Worm (Caenorhabditis elegans) whole organism, L1 larva: ENCODE results near the gene glb-25.

Experiments
- C04F5.9 ChIP-seq: sonication (generic microtip); optimal IDR thresholded peaks from 2 replicates; lab custom pipeline; 2016; ENCODE audit warnings: missing genetic modification characterization, missing compliant biosample characterization
- C16A3.4 ChIP-seq: fragments of 150-350 bp; optimal IDR thresholded peaks from 2 replicates; lab custom pipeline; 2014; ENCODE audit warnings: missing biosample characterization, missing genetic modification characterization
- C34B4.2 ChIP-seq: sonication (generic microtip); optimal IDR thresholded peaks from 2 replicates; lab custom pipeline; 2017; ENCODE audit warnings: mild to moderate bottlenecking, missing genetic modification characterization, missing compliant biosample characterization
- F16B12.6 ChIP-seq: fragments of 150-350 bp; optimal IDR thresholded peaks from 2 replicates; lab custom pipeline; 2014; ENCODE audit warnings: missing biosample characterization, missing genetic modification characterization
- Y116A8C.19 ChIP-seq: sonication (generic microtip); optimal IDR thresholded peaks from 2 replicates; lab custom pipeline; 2016; ENCODE audit warnings: missing compliant biosample characterization, missing genetic modification characterization, borderline replicate concordance
- blmp-1 ChIP-seq: fragments of 150-350 bp; optimal IDR thresholded peaks from 2 replicates; lab custom pipeline; 2014; ENCODE audit warnings: missing biosample characterization, missing genetic modification characterization
- ceh-82 ChIP-seq, 3 experiments: fragments of 150-350 bp in 1 of 3; sonication (generic microtip) in 2 of 3; optimal IDR thresholded peaks; 2 replicates each; lab custom pipeline; 2014 to 2017; ENCODE audit warnings: missing biosample characterization in 3 of 3, missing genetic modification characterization in 3 of 3
- dpl-1 ChIP-seq, 3 experiments: fragments of 150-350 bp in 2 of 3; sonication (generic microtip) in 1 of 3; optimal IDR thresholded peaks; 2 replicates each; lab custom pipeline; 2014 to 2017; ENCODE audit warnings: missing biosample characterization in 3 of 3, missing genetic modification characterization in 3 of 3, missing genetic modification reagents in 3 of 3
- efl-1 ChIP-seq, 4 experiments: fragments of 150-350 bp; optimal IDR thresholded peaks in 3 of 4; peaks in 1 of 4; 1 replicate in 1 of 4; 2 replicates in 3 of 4; lab custom pipeline; 2014; ENCODE audit warnings: missing biosample characterization in 2 of 4, missing genetic modification characterization in 2 of 4, missing genetic modification reagents in 2 of 4
- egl-27 ChIP-seq, 2 experiments: fragments of 150-350 bp in 1 of 2; sonication (generic microtip); optimal IDR thresholded peaks; 3 replicates each; lab custom pipeline; 2017 to 2018; ENCODE audit warnings: missing biosample characterization in 2 of 2, missing genetic modification characterization in 2 of 2, missing genetic modification reagents in 2 of 2
- fkh-8 ChIP-seq: sonication (generic microtip); optimal IDR thresholded peaks from 2 replicates; lab custom pipeline; 2016; ENCODE audit warnings: mild to moderate bottlenecking, missing genetic modification characterization, missing compliant biosample characterization
- grh-1 ChIP-seq: fragments of 200-800 bp; sonication (Bioruptor generic); IDR thresholded peaks from 2 replicates; pipeline ENCODE4 v1.3.6; 2022; ENCODE audit warnings: missing genetic modification reagents, missing genetic modification characterization, missing compliant biosample characterization
- hlh-17 ChIP-seq: fragments of 200-800 bp; sonication (Bioruptor generic); optimal IDR thresholded peaks from 2 replicates; lab custom pipeline; 2018; ENCODE audit warnings: missing genetic modification characterization, mild to moderate bottlenecking, missing compliant biosample characterization, moderate library complexity, borderline replicate concordance
- irx-1 ChIP-seq: sonication (generic microtip); optimal IDR thresholded peaks from 2 replicates; lab custom pipeline; 2016; ENCODE audit warnings: missing genetic modification characterization, missing compliant biosample characterization
- isw-1 ChIP-seq: fragments of 200-800 bp; sonication (Bioruptor generic); IDR thresholded peaks from 2 replicates; pipeline ENCODE4 v1.3.6; 2022; ENCODE audit warnings: missing genetic modification characterization, missing compliant biosample characterization
- lin-13 ChIP-seq: fragments of 150-350 bp; optimal IDR thresholded peaks from 2 replicates; lab custom pipeline; 2014; ENCODE audit warnings: missing biosample characterization, missing genetic modification reagents, missing genetic modification characterization
- lin-14 ChIP-seq: fragments of 200-800 bp; sonication (Bioruptor generic); optimal IDR thresholded peaks from 2 replicates; lab custom pipeline; 2018; ENCODE audit warnings: mild to moderate bottlenecking, missing genetic modification characterization, moderate library complexity, missing compliant biosample characterization
- lin-15B ChIP-seq: fragments of 150-350 bp; sonication (generic microtip); optimal IDR thresholded peaks from 3 replicates; lab custom pipeline; 2014; ENCODE audit warnings: missing biosample characterization, missing genetic modification characterization
- lin-35 ChIP-seq, 2 experiments: fragments of 150-350 bp; optimal IDR thresholded peaks; 2 replicates each; lab custom pipeline; 2014; ENCODE audit warnings: missing biosample characterization in 2 of 2, missing genetic modification characterization in 2 of 2, missing genetic modification reagents in 2 of 2
- lsy-2 ChIP-seq, 2 experiments: fragments of 150-350 bp; optimal IDR thresholded peaks; 2 replicates each; lab custom pipeline; 2014; ENCODE audit warnings: missing biosample characterization in 2 of 2, missing genetic modification characterization in 2 of 2
- mef-2 ChIP-seq: fragments of 150-350 bp; optimal IDR thresholded peaks from 2 replicates; lab custom pipeline; 2014; ENCODE audit warnings: missing biosample characterization, missing genetic modification characterization
- mep-1 ChIP-seq: fragments of 150-350 bp; optimal IDR thresholded peaks from 2 replicates; lab custom pipeline; 2014; ENCODE audit warnings: missing biosample characterization, missing genetic modification characterization
- nhr-11 ChIP-seq: fragments of 150-350 bp; optimal IDR thresholded peaks from 2 replicates; lab custom pipeline; 2014; ENCODE audit warnings: missing biosample characterization, missing genetic modification characterization
- nhr-19 ChIP-seq: fragments of 200-800 bp; sonication (Bioruptor generic); conservative IDR thresholded peaks from 2 replicates; pipeline ENCODE4 v1.3.6; 2022; ENCODE audit warnings: missing genetic modification characterization, missing compliant biosample characterization
- nhr-20 ChIP-seq: sonication (generic microtip); optimal IDR thresholded peaks from 2 replicates; lab custom pipeline; 2016; ENCODE audit warnings: mild to moderate bottlenecking, missing genetic modification characterization, missing compliant biosample characterization
- nhr-47 ChIP-seq: sonication (generic microtip); optimal IDR thresholded peaks from 2 replicates; lab custom pipeline; 2016; ENCODE audit warnings: mild to moderate bottlenecking, missing genetic modification characterization, moderate library complexity, missing compliant biosample characterization
- nhr-71 ChIP-seq: sonication (generic microtip); optimal IDR thresholded peaks from 2 replicates; lab custom pipeline; 2016; ENCODE audit warnings: mild to moderate bottlenecking, missing genetic modification characterization, moderate library complexity, missing compliant biosample characterization
- nhr-77 ChIP-seq: fragments of 150-350 bp; optimal IDR thresholded peaks from 2 replicates; lab custom pipeline; 2014; ENCODE audit warnings: missing biosample characterization, missing genetic modification characterization
- nhr-85 ChIP-seq: sonication (generic microtip); peaks from one replicate; lab custom pipeline; 2016; ENCODE audit warnings: missing genetic modification characterization, inconsistent platforms, missing compliant biosample characterization
- nhr-90 ChIP-seq: sonication (generic microtip); optimal IDR thresholded peaks from 2 replicates; lab custom pipeline; 2016; ENCODE audit warnings: mild to moderate bottlenecking, missing genetic modification characterization, missing compliant biosample characterization; ENCODE audit not compliant: poor library complexity
- pag-3 ChIP-seq: sonication (generic microtip); optimal IDR thresholded peaks from 2 replicates; lab custom pipeline; 2017; ENCODE audit warnings: missing genetic modification characterization, mild to moderate bottlenecking, missing compliant biosample characterization, antibody characterized with exemption, borderline replicate concordance; ENCODE audit not compliant: insufficient read depth
- pax-3 ChIP-seq: fragments of 200-800 bp; sonication (Bioruptor generic); optimal IDR thresholded peaks from 2 replicates; lab custom pipeline; 2018; ENCODE audit warnings: mild to moderate bottlenecking, missing genetic modification characterization, moderate library complexity, missing compliant biosample characterization
- rnt-1 ChIP-seq: sonication (generic microtip); optimal IDR thresholded peaks from 2 replicates; lab custom pipeline; 2016; ENCODE audit warnings: mild to moderate bottlenecking, missing genetic modification characterization, moderate library complexity, missing compliant biosample characterization
- snpc-4 ChIP-seq: fragments of 150-350 bp; optimal IDR thresholded peaks from 2 replicates; lab custom pipeline; 2014; ENCODE audit warnings: missing biosample characterization, missing genetic modification characterization
- snu-23 ChIP-seq: sonication (generic microtip); optimal IDR thresholded peaks from 2 replicates; lab custom pipeline; 2016; ENCODE audit warnings: missing genetic modification characterization, missing compliant biosample characterization
- sptf-1 ChIP-seq: fragments of 150-350 bp; optimal IDR thresholded peaks from 2 replicates; lab custom pipeline; 2014; ENCODE audit warnings: missing biosample characterization, missing genetic modification characterization
- sup-37 ChIP-seq: fragments of 200-800 bp; sonication (Bioruptor generic); optimal IDR thresholded peaks from 2 replicates; lab custom pipeline; 2018; ENCODE audit warnings: mild to moderate bottlenecking, missing genetic modification characterization, missing compliant biosample characterization
- tbx-2 ChIP-seq: sonication (generic microtip); optimal IDR thresholded peaks from 2 replicates; lab custom pipeline; 2016; ENCODE audit warnings: missing genetic modification characterization, missing compliant biosample characterization
- unc-130 ChIP-seq: fragments of 150-350 bp; optimal IDR thresholded peaks from 2 replicates; lab custom pipeline; 2017; ENCODE audit warnings: missing biosample characterization, missing genetic modification characterization, inconsistent platforms
- unc-30 ChIP-seq: sonication (generic microtip); optimal IDR thresholded peaks from 2 replicates; lab custom pipeline; 2017; ENCODE audit warnings: missing biosample characterization, missing genetic modification characterization
- unc-62 ChIP-seq: fragments of 150-350 bp; optimal IDR thresholded peaks from 2 replicates; lab custom pipeline; 2014; ENCODE audit warnings: missing biosample characterization, missing genetic modification reagents, missing genetic modification characterization
- unc-98 ChIP-seq: fragments of 200-800 bp; sonication (Bioruptor generic); IDR thresholded peaks from 2 replicates; pipeline ENCODE4 v1.3.6; 2022; ENCODE audit warnings: missing genetic modification characterization, missing compliant biosample characterization

glb-25 gene

DNA sequence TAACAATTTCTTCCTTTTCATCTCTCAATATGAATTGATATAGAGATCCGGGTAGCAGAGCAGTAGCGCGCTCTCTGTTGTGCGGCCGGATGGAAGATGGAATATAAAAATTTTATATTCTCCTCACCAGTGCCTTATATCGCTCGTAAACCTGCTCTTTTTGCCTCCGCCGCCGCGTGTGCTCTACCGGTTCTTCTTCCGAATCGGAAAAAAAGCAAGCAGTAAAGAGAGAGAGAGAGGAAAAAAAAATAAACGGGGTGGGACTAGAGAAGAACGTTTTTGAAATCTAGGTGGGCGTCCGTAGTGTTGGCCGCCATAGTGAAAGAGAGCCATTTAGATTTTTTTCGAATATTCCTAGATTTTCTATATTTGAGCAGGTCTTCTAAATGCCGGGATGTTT is at the start of gene glb-25:
Gene glb-25 (plus strand): TSS at position 301 of the 400 bp plus-strand sequence.
- TF ChIP-seq fkh-8 (tag; lab: Kevin White, UChicago) (no peak), mef-2 (tag; lab: Kevin White, UChicago) (no peak), pag-3 (tag; lab: Kevin White, UChicago) (no peak), pax-3 (no peak), nhr-71 (tag; lab: Kevin White, UChicago) (no peak), snpc-4 (tag; lab: Kevin White, UChicago) (no peak), Y116A8C.19 (tag; lab: Kevin White, UChicago) (no peak), irx-1 (tag; lab: Kevin White, UChicago) (no peak), lsy-2 (tag; optimal IDR thresholded peaks at IDR 0.05; lab: Kevin White, UChicago) (no peak), nhr-20 (no peak), C34B4.2 (tag; lab: Kevin White, UChicago) (no peak), blmp-1 (tag; lab: Kevin White, UChicago) (no peak), sptf-1 (tag; lab: Kevin White, UChicago) (no peak), nhr-19 (GFP tag; lab: Robert Waterston, UW) (no peak), C04F5.9 (tag; lab: Kevin White, UChicago) (no peak)

DNA sequence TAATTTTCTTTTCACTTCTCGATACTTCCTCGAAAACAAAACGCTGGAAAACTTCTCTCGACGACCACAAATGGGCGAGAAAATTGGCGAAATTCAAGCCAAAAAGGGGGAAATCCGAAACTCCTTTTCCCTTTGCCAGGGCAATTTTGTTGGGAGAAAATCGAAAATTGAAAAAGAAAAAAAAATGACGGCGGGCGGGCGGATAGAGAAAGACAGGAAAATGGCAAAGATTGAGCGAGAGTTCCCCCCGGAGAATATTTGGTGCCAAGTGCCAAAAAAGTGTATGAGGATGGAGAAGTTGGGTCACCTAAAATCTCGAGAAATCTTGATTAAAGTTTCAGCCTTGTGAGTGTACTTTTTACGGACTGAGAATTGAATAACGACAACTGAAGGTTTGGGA is 49.8 kb upstream of the glb-25 start:
- TF ChIP-seq lin-14 (peak; percentile 35), hlh-17 (no peak)

DNA sequence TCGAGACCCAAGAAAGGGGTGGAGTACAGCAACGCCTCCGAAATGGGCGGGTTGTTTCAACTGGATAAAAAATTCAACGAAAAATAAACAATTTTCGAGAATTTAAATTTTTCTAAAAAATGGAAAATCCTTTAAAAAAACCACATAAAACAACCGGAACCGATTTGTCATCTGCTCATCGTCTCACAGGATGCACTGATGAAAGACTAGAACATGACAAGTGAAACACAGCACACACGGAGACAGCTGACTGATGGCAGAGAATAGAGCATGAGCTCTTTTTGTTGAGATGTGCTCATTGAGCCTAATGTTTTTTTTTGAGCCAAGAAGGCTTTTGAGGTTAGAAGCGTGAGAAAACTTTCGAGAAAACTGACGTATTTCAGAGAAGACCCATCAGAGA is 48.1 kb upstream of the glb-25 start:
- TF ChIP-seq unc-98 (GFP tag; lab: Robert Waterston, UW) (no peak), nhr-77 (tag; lab: Kevin White, UChicago) (no peak), fkh-8 (tag; lab: Kevin White, UChicago) (peak; percentile 1), egl-27 (tag; optimal IDR thresholded peaks at IDR 0.05; lab: Kevin White, UChicago) (no peak), lin-14 (peak; percentile 81), nhr-11 (tag; lab: Kevin White, UChicago) (no peak), rnt-1 (tag; lab: Kevin White, UChicago) (peak; percentile 16)

DNA sequence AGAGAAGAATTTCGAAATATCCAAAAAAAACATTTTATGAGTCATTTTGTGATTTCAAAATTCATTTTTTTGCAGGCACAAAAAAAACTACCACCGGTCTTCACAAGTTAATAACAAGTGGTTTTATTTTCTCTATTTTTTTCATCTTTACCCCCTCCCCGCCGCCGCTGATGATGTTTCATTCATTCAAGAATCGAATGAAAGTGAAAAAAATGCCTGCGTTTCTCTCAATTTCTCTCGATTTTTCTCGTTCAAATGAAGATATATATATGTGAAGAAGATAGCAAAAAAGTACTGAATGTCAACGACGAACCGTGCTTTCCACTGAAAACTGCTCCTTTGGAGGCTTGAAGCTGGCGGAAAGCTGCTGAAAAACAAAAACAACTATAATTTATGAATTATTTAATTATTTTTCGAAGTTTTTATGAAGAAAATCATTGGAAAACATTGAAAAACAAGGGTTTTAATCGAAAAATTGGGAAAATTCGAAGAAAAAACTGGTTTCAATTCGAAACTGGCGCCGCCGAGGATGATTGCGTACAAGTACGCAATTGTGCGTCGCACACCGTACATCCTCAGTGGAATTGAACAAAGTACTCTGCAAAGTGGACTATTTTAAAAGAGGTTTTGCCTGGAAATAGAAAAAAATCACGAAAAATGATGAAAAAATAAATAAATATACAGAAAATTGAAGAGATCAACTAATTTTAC is 45.3 kb upstream of the glb-25 start, which contains the start of gene zig-11:
Gene zig-11 (minus strand): TSS at position 373 of the 711 bp plus-strand sequence.
- TF ChIP-seq isw-1 (GFP tag; lab: Robert Waterston, UW) (no peak), mep-1 (peak; percentile 23), unc-30 (tag; lab: Kevin White, UChicago) (no peak), hlh-17 (no peak), nhr-47 (tag; lab: Kevin White, UChicago) (peak; percentile 34), lin-15B (tag; lab: Kevin White, UChicago) (no peak), unc-130 (tag; lab: Kevin White, UChicago) (no peak), lin-13 (GFP tag; lab: Kevin White, UChicago) (no peak), nhr-90 (no peak), lin-35 (GFP tag; optimal IDR thresholded peaks at IDR 0.05; lab: Kevin White, UChicago) (peak; percentile 78 to 93), irx-1 (tag; lab: Kevin White, UChicago) (no peak), grh-1 (GFP tag; lab: Robert Waterston, UW) (peak; percentile 61; the same call in 1 of the 2 replicates), snpc-4 (tag; lab: Kevin White, UChicago) (no peak), pag-3 (tag; lab: Kevin White, UChicago) (no peak), F16B12.6 (tag; lab: Kevin White, UChicago) (peak; percentile 81), unc-62 (GFP tag; lab: Kevin White, UChicago) (no peak), mef-2 (tag; lab: Kevin White, UChicago) (no peak), efl-1 (optimal IDR thresholded peaks at IDR 0.05; lab: Kevin White, UChicago) (peak; percentile 74 to 85), efl-1 (GFP tag; optimal IDR thresholded peaks at IDR 0.05 in 1 of 2; lab: Kevin White, UChicago) (peak; percentile 88 to 98), blmp-1 (tag; lab: Kevin White, UChicago) (peak; percentile 98), tbx-2 (tag; lab: Kevin White, UChicago) (no peak), snu-23 (GFP tag; lab: Kevin White, UChicago) (peak; percentile 14), C16A3.4 (peak; percentile 18), dpl-1 (GFP tag; optimal IDR thresholded peaks at IDR 0.05; lab: Kevin White, UChicago) (peak; percentile 71 to 90 (median 84)), nhr-85 (tag; lab: Kevin White, UChicago) (peak; percentile 76), rnt-1 (tag; lab: Kevin White, UChicago) (no peak), ceh-82 (tag; optimal IDR thresholded peaks at IDR 0.05; lab: Kevin White, UChicago) (peak in 1 of 3 experiments; percentile 13), nhr-71 (tag; lab: Kevin White, UChicago) (peak; percentile 36), sup-37 (GFP tag; lab: Kevin White, UChicago) (no peak), lsy-2 (tag; optimal IDR thresholded peaks at IDR 0.05; lab: Kevin White, UChicago) (peak; percentile 37 to 93)
- TF ChIP-seq, all 84 proteins: peak for 14
